Fruit fly (Drosophila melanogaster) whole organism, embryonic: ENCODE data around the gene CG1231.

Experiments
- Antp ChIP-seq: fragments of 200-800 bp; sonication (Bioruptor generic); optimal IDR thresholded peaks from 3 replicates; lab custom pipeline; 2016; ENCODE audit warnings: missing biosample characterization, missing genetic modification characterization
- B-H2 ChIP-seq: fragments of 200-800 bp; sonication (Bioruptor generic); optimal IDR thresholded peaks from 2 replicates; lab custom pipeline; 2018; ENCODE audit warnings: missing biosample characterization, mild to moderate bottlenecking, missing genetic modification characterization
- CG12391 ChIP-seq: fragments of 200-800 bp; sonication (Bioruptor generic); optimal IDR thresholded peaks from 3 replicates; lab custom pipeline; 2018; ENCODE audit warnings: missing biosample characterization, mild to moderate bottlenecking, missing genetic modification characterization, moderate library complexity
- CG14710 ChIP-seq: fragments of 200-800 bp; sonication (Bioruptor generic); optimal IDR thresholded peaks from 3 replicates; lab custom pipeline; 2019; ENCODE audit warnings: missing biosample characterization, mild to moderate bottlenecking, missing genetic modification characterization, moderate library complexity
- CG16863 ChIP-seq: fragments of 200-800 bp; sonication (Bioruptor generic); optimal IDR thresholded peaks from 3 replicates; lab custom pipeline; 2016; ENCODE audit warnings: missing biosample characterization, missing genetic modification characterization
- CG18764 ChIP-seq: fragments of 200-800 bp; sonication (Bioruptor generic); optimal IDR thresholded peaks from 3 replicates; lab custom pipeline; 2016; ENCODE audit warnings: missing biosample characterization, missing genetic modification characterization
- CG2129 ChIP-seq: fragments of 200-800 bp; sonication (Bioruptor generic); IDR thresholded peaks from 2 replicates; pipeline ENCODE4 v1.3.6; 2022; ENCODE audit warnings: missing biosample characterization, missing genetic modification characterization; ENCODE audit not compliant: partially characterized antibody
- CG2712 ChIP-seq: fragments of 200-800 bp; optimal IDR thresholded peaks from 3 replicates; lab custom pipeline; 2019; ENCODE audit warnings: missing biosample characterization, mild to moderate bottlenecking, missing genetic modification characterization, moderate library complexity
- CG30403 ChIP-seq: fragments of 200-800 bp; sonication (Bioruptor generic); optimal IDR thresholded peaks from 3 replicates; lab custom pipeline; 2016; ENCODE audit warnings: missing biosample characterization, missing genetic modification characterization
- CG33213 ChIP-seq: fragments of 200-800 bp; sonication (Bioruptor generic); optimal IDR thresholded peaks from 3 replicates; lab custom pipeline; 2016; ENCODE audit warnings: missing biosample characterization, missing genetic modification characterization
- CG6854 ChIP-seq: fragments of 200-800 bp; sonication (Bioruptor generic); optimal IDR thresholded peaks from 3 replicates; lab custom pipeline; 2017; ENCODE audit warnings: missing biosample characterization, mild to moderate bottlenecking, missing genetic modification characterization
- CG9437 ChIP-seq: fragments of 200-800 bp; sonication (Bioruptor generic); optimal IDR thresholded peaks from 2 replicates; lab custom pipeline; 2018; ENCODE audit warnings: missing biosample characterization, mild to moderate bottlenecking, missing genetic modification characterization
- D ChIP-seq, 2 experiments: fragments of 200-800 bp in 1 of 2; fragments of >200 bp in 1 of 2; sonication (Bioruptor generic) in 1 of 2; optimal IDR thresholded peaks; 2 replicates in 1 of 2; 3 replicates in 1 of 2; lab custom pipeline; 2017; ENCODE audit warnings: mild to moderate bottlenecking in 1 of 2, missing biosample characterization in 1 of 2, missing genetic modification characterization in 1 of 2, missing genetic modification reagents in 1 of 2
- Dll ChIP-seq: fragments of 200-800 bp; sonication (Bioruptor generic); IDR thresholded peaks from 4 replicates; pipeline ENCODE4 v1.3.6; 2022; ENCODE audit warnings: missing biosample characterization, missing genetic modification characterization; ENCODE audit not compliant: partially characterized antibody
- E2f2 ChIP-seq: fragments of 200-800 bp; sonication (Bioruptor generic); IDR thresholded peaks from 2 replicates; pipeline ENCODE4 v1.3.6; 2022; ENCODE audit warnings: missing biosample characterization, missing genetic modification characterization
- Ets97D ChIP-seq: fragments of 200-800 bp; sonication (Bioruptor generic); optimal IDR thresholded peaks from 3 replicates; lab custom pipeline; 2016; ENCODE audit warnings: missing biosample characterization, missing genetic modification characterization
- GATAe ChIP-seq: fragments of 200-800 bp; sonication (Bioruptor generic); conservative IDR thresholded peaks from 2 replicates; pipeline ENCODE4 v1.3.6; 2022; ENCODE audit warnings: missing biosample characterization, missing genetic modification characterization
- HmgD ChIP-seq: fragments of 200-800 bp; sonication (Bioruptor generic); optimal IDR thresholded peaks from 3 replicates; lab custom pipeline; 2016; ENCODE audit warnings: missing biosample characterization, missing genetic modification characterization
- Lpt ChIP-seq: fragments of >200 bp; optimal IDR thresholded peaks from 2 replicates; lab custom pipeline; 2018; ENCODE audit warnings: missing biosample characterization, missing genetic modification characterization
- Mes4 ChIP-seq: fragments of 200-800 bp; sonication (Bioruptor generic); optimal IDR thresholded peaks from 2 replicates; lab custom pipeline; 2016; ENCODE audit warnings: missing biosample characterization, missing genetic modification characterization
- Myb ChIP-seq: fragments of 200-800 bp; sonication (Bioruptor generic); optimal IDR thresholded peaks from 2 replicates; lab custom pipeline; 2016; ENCODE audit warnings: missing biosample characterization, missing genetic modification characterization
- Nf-YB ChIP-seq: fragments of 200-800 bp; sonication (Bioruptor generic); optimal IDR thresholded peaks from 3 replicates; lab custom pipeline; 2019; ENCODE audit warnings: missing biosample characterization, mild to moderate bottlenecking, missing genetic modification characterization, moderate library complexity
- Ssrp ChIP-seq: fragments of 200-800 bp; sonication (Bioruptor generic); optimal IDR thresholded peaks from 2 replicates; lab custom pipeline; 2018; ENCODE audit warnings: missing biosample characterization, mild to moderate bottlenecking, missing genetic modification characterization, moderate library complexity
- bbx ChIP-seq: fragments of 200-800 bp; sonication (Bioruptor generic); IDR thresholded peaks from 2 replicates; pipeline ENCODE4 v1.3.6; 2022; ENCODE audit warnings: missing biosample characterization, missing genetic modification characterization; ENCODE audit not compliant: partially characterized antibody
- bcd ChIP-seq: fragments of 200-800 bp; sonication (Bioruptor generic); optimal IDR thresholded peaks from 2 replicates; lab custom pipeline; 2017; ENCODE audit warnings: missing biosample characterization, mild to moderate bottlenecking, missing genetic modification characterization
- cad ChIP-seq: fragments of >200 bp; optimal IDR thresholded peaks from 2 replicates; lab custom pipeline; 2017; ENCODE audit warnings: missing biosample characterization, missing genetic modification characterization
- cato ChIP-seq: fragments of 200-800 bp; sonication (Bioruptor generic); optimal IDR thresholded peaks from 2 replicates; lab custom pipeline; 2016; ENCODE audit warnings: missing biosample characterization, missing genetic modification characterization, borderline replicate concordance
- chif ChIP-seq, 2 experiments: fragments of 200-800 bp; sonication (Bioruptor generic); optimal IDR thresholded peaks; 3 replicates each; lab custom pipeline; 2016; ENCODE audit warnings: missing biosample characterization in 2 of 2, missing genetic modification characterization in 2 of 2
- chinmo ChIP-seq: fragments of 200-800 bp; sonication (Bioruptor generic); IDR thresholded peaks from 4 replicates; pipeline ENCODE4 v1.3.6; 2022; ENCODE audit warnings: missing biosample characterization, missing genetic modification characterization; ENCODE audit not compliant: partially characterized antibody
- ci ChIP-seq: fragments of 200-800 bp; sonication (Bioruptor generic); IDR thresholded peaks from 3 replicates; pipeline ENCODE4 v1.3.6; 2022; ENCODE audit warnings: missing biosample characterization, missing genetic modification characterization
- esg ChIP-seq: fragments of 200-800 bp; sonication (Bioruptor generic); conservative IDR thresholded peaks from 2 replicates; pipeline ENCODE4 v1.3.6; 2022; ENCODE audit warnings: missing biosample characterization, missing genetic modification characterization
- eve ChIP-seq, 2 experiments: fragments of >200 bp; optimal IDR thresholded peaks; 2 replicates each; lab custom pipeline; 2017; ENCODE audit warnings: missing biosample characterization in 2 of 2, missing genetic modification characterization in 2 of 2
- gce ChIP-seq: fragments of 200-800 bp; sonication (Bioruptor generic); IDR thresholded peaks from 3 replicates; pipeline ENCODE4 v1.3.6; 2022; ENCODE audit warnings: missing biosample characterization, missing genetic modification characterization
- gem ChIP-seq: fragments of 200-800 bp; sonication (Bioruptor generic); optimal IDR thresholded peaks from 2 replicates; lab custom pipeline; 2019; ENCODE audit warnings: missing biosample characterization, mild to moderate bottlenecking, missing genetic modification characterization, moderate library complexity
- gt ChIP-seq: fragments of 200-800 bp; sonication (Bioruptor generic); IDR thresholded peaks from 2 replicates; pipeline ENCODE4 v1.3.6; 2022; ENCODE audit warnings: missing biosample characterization, missing genetic modification characterization
- inv ChIP-seq: fragments of 200-800 bp; sonication (Bioruptor generic); IDR thresholded peaks from 2 replicates; pipeline ENCODE4 v1.3.6; 2022; ENCODE audit warnings: missing biosample characterization, missing genetic modification characterization; ENCODE audit not compliant: partially characterized antibody
- jigr1 ChIP-seq: fragments of 200-800 bp; sonication (Bioruptor generic); IDR thresholded peaks from 3 replicates; pipeline ENCODE4 v1.3.6; 2022; ENCODE audit warnings: missing biosample characterization, missing genetic modification characterization
- nerfin-1 ChIP-seq: fragments of 200-800 bp; sonication (Bioruptor generic); optimal IDR thresholded peaks from 3 replicates; lab custom pipeline; 2019; ENCODE audit warnings: missing biosample characterization, mild to moderate bottlenecking, missing genetic modification characterization, moderate library complexity
- nerfin-2 ChIP-seq: fragments of 200-800 bp; sonication (Bioruptor generic); IDR thresholded peaks from 2 replicates; pipeline ENCODE4 v1.3.6; 2022; ENCODE audit warnings: missing biosample characterization, missing genetic modification characterization; ENCODE audit not compliant: partially characterized antibody
- nom ChIP-seq: fragments of 200-800 bp; sonication (Bioruptor generic); optimal IDR thresholded peaks from 2 replicates; lab custom pipeline; 2017; ENCODE audit warnings: missing biosample characterization, missing genetic modification characterization, mild to moderate bottlenecking, moderate library complexity, missing genetic modification reagents
- oc ChIP-seq: fragments of 200-800 bp; sonication (Bioruptor generic); optimal IDR thresholded peaks from 2 replicates; lab custom pipeline; 2018; ENCODE audit warnings: missing biosample characterization, mild to moderate bottlenecking, missing genetic modification characterization, moderate library complexity
- pan ChIP-seq, 4 experiments: fragments of >200 bp in 3 of 4; fragments of 200-800 bp in 1 of 4; sonication (Bioruptor generic) in 1 of 4; optimal IDR thresholded peaks in 3 of 4; IDR thresholded peaks in 1 of 4; 2 replicates each; pipeline versions ENCODE4 v1.3.6 to Lab custom; 2017 to 2022; ENCODE audit warnings: missing biosample characterization in 2 of 4, missing genetic modification characterization in 2 of 4, mixed read lengths in 1 of 4
- row ChIP-seq: fragments of 200-800 bp; sonication (Bioruptor generic); IDR thresholded peaks from 3 replicates; pipeline ENCODE4 v1.3.6; 2022; ENCODE audit warnings: missing biosample characterization, missing genetic modification characterization
- sim ChIP-seq: fragments of 200-800 bp; sonication (Bioruptor generic); IDR thresholded peaks from 2 replicates; pipeline ENCODE4 v1.3.6; 2022; ENCODE audit warnings: missing biosample characterization, missing genetic modification characterization
- tll ChIP-seq, 2 experiments: fragments of 200-800 bp in 1 of 2; fragments of >200 bp in 1 of 2; sonication (Bioruptor generic) in 1 of 2; optimal IDR thresholded peaks; 2 replicates each; lab custom pipeline; 2017 to 2019; ENCODE audit warnings: missing biosample characterization in 2 of 2, missing genetic modification characterization in 2 of 2, mild to moderate bottlenecking in 1 of 2, moderate library complexity in 1 of 2
- yki ChIP-seq: fragments of >200 bp; optimal IDR thresholded peaks from 3 replicates; lab custom pipeline; 2018

CG1231 gene

DNA sequence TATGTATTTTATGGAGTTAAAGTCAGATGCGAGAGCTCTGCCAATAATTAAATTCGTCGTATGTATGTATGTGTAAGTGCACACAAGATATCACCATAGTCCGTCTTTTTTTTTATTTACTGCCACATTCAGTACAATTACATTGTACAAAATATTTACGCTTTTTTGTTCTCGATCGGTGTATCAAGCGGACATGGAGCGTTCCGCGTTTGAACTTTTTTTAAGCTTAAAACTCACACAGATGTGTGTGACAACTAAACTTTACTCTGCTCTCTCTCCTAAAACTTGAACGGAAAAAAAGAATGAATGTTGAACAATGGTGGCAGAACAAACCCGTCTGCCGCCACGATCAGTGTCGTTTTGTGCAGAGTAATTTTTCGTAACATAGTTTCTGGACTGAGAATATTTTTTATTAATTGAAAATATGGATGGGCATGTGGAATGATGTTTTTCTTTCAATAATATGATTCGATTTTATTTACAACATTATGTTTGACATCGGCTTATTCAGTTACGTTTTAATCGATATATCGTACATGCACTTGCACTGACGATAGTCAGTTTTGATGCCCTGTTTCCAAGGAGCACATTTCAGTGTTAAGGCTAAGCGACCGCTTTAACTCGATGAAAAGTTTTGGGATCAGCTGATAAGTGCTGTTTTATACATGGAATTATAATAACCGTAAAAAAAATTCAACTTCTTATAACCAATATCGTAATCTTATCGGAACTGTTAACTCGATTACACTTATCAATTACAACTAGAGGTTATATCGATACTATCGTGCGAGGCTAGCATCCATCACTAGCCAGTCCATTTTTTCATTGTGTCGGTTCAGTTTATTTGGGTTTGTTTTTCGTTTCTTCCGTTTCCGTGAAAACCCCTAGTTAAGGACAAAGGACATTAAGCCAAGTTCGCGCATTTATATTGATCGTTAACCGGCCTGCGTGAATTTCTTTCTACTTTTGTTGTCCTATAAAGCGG lies 9.3 kb upstream of the CG1231 start, which contains the start of gene mth (continued):
- peak; percentile 40 for TF ChIP-seq bcd
- peak in 1 of 2 experiments; percentile 15 for TF ChIP-seq chif (GFP tag; optimal IDR thresholded peaks at IDR 0.05; lab: Kevin White, UChicago)
- TF ChIP-seq Nf-YB, result no peak
- peak; percentile 73 for TF ChIP-seq Myb
- TF ChIP-seq Ssrp, result peak; percentile 3
- TF ChIP-seq B-H2 (GFP tag; lab: Kevin White, UChicago), result no peak
- TF ChIP-seq inv, result peak; percentile 99
- TF ChIP-seq gem (tag; lab: Kevin White, UChicago), result peak; percentile 63
- 0 out of 2 replicates have a peak, but pooled peaks have one; percentile 19 for TF ChIP-seq gt (GFP tag; lab: Robert Waterston, UW)
- no peak for TF ChIP-seq oc (tag; lab: Kevin White, UChicago)
- TF ChIP-seq sim (GFP tag; lab: Robert Waterston, UW), result 0 out of 2 replicates have a peak, but pooled peaks have one; percentile 29
- TF ChIP-seq ci (GFP tag; lab: Robert Waterston, UW), result 0 out of 3 replicates have a peak, but pooled peaks have one; percentile 45
- TF ChIP-seq CG18764 (GFP tag; lab: Kevin White, UChicago), result peak; percentile 36
- TF ChIP-seq nerfin-2 (GFP tag; lab: Robert Waterston, UW), result peak; percentile 97
- TF ChIP-seq nom (GFP tag; lab: Kevin White, UChicago), result peak; percentile 15
- peak; percentile 87 for TF ChIP-seq row (GFP tag; lab: Robert Waterston, UW)
- no peak for TF ChIP-seq esg
- no peak for TF ChIP-seq Lpt (GFP tag; lab: Kevin White, UChicago)
- TF ChIP-seq Ets97D (GFP tag; lab: Kevin White, UChicago), result peak; percentile 77
- TF ChIP-seq pan (optimal IDR thresholded peaks at IDR 0.05; lab: Kevin White, UChicago), result no peak
- TF ChIP-seq pan (GFP tag; optimal IDR thresholded peaks at IDR 0.05 in 1 of 2, IDR thresholded peaks at IDR 0.05 in 1 of 2), result peak in 1 of 2 experiments; percentile 22
- TF ChIP-seq Mes4 (GFP tag; lab: Kevin White, UChicago), result peak; percentile 39
- peak; percentile 28 for TF ChIP-seq Antp (GFP tag; lab: Kevin White, UChicago)
- TF ChIP-seq jigr1 (GFP tag; lab: Robert Waterston, UW), result no peak
- TF ChIP-seq GATAe (GFP tag; lab: Robert Waterston, UW), result no peak
- 0 out of 3 replicates have a peak, but pooled peaks have one; percentile 30 for TF ChIP-seq gce (GFP tag; lab: Robert Waterston, UW)
- TF ChIP-seq D (optimal IDR thresholded peaks at IDR 0.05; lab: Kevin White, UChicago), result peak; percentile 56
- TF ChIP-seq D (GFP tag; optimal IDR thresholded peaks at IDR 0.05; lab: Kevin White, UChicago), result no peak
- TF ChIP-seq CG16863 (GFP tag; lab: Kevin White, UChicago), result no peak
- no peak for TF ChIP-seq HmgD (GFP tag; lab: Kevin White, UChicago)
- TF ChIP-seq CG6854 (GFP tag; lab: Kevin White, UChicago), result no peak
- TF ChIP-seq nerfin-1 (tag; lab: Kevin White, UChicago), result peak; percentile 13
- peak; percentile 85 for TF ChIP-seq CG14710 (tag; lab: Kevin White, UChicago)
- TF ChIP-seq CG2129, result peak; percentile 98
- TF ChIP-seq CG9437 (GFP tag; lab: Kevin White, UChicago), result peak; percentile 89
- TF ChIP-seq chinmo, result peak; percentile 87; the same call in 3 of the 4 replicates
- TF ChIP-seq E2f2 (GFP tag; lab: Robert Waterston, UW), result 0 out of 2 replicates have a peak, but pooled peaks have one; percentile 27
- peak; percentile 54 for TF ChIP-seq CG30403
- no peak for TF ChIP-seq cad
- TF ChIP-seq Dll (GFP tag; lab: Robert Waterston, UW), result peak; percentile 99
- TF ChIP-seq yki (lab: Kevin White, UChicago), result no peak
- peak in 1 of 2 experiments; percentile 72 for TF ChIP-seq eve (GFP tag; optimal IDR thresholded peaks at IDR 0.05; lab: Kevin White, UChicago)
- peak; percentile 61 for TF ChIP-seq CG2712
- TF ChIP-seq cato (GFP tag; lab: Kevin White, UChicago), result no peak
- peak; percentile 70 for TF ChIP-seq CG12391 (tag; lab: Kevin White, UChicago)
- peak; percentile 6 for TF ChIP-seq CG33213 (GFP tag; lab: Kevin White, UChicago)
- TF ChIP-seq tll (GFP tag; optimal IDR thresholded peaks at IDR 0.05; lab: Kevin White, UChicago), result peak in 1 of 2 experiments; percentile 90
- TF ChIP-seq bbx (GFP tag; lab: Robert Waterston, UW), result peak; percentile 94
